Worm (Caenorhabditis elegans) whole organism, early embryonic: ENCODE measurements around the gene T15B7.8.

ENCODE experiments used
- B0310.2 ChIP-seq: sonication (generic microtip); optimal IDR thresholded peaks from 2 replicates; lab custom pipeline; 2016; ENCODE audit warnings: mild to moderate bottlenecking, missing genetic modification characterization, missing compliant biosample characterization
- F13C5.2 ChIP-seq: sonication (generic microtip); optimal IDR thresholded peaks from 2 replicates; lab custom pipeline; 2017; ENCODE audit warnings: mild to moderate bottlenecking, missing genetic modification characterization, inconsistent platforms, missing compliant biosample characterization
- ama-1 ChIP-seq: fragments of 150-350 bp; optimal IDR thresholded peaks from 2 replicates; lab custom pipeline; 2014
- ceh-13 ChIP-seq: fragments of 200-800 bp; sonication (Bioruptor generic); optimal IDR thresholded peaks from 2 replicates; lab custom pipeline; 2018; ENCODE audit warnings: mild to moderate bottlenecking, missing genetic modification characterization, missing compliant biosample characterization
- ets-7 ChIP-seq: sonication (generic microtip); optimal IDR thresholded peaks from 2 replicates; lab custom pipeline; 2016; ENCODE audit warnings: missing genotype, missing genetic modification characterization, missing compliant biosample characterization
- hmg-4 ChIP-seq: fragments of 200-800 bp; sonication (Bioruptor generic); optimal IDR thresholded peaks from 2 replicates; lab custom pipeline; 2018; ENCODE audit warnings: mild to moderate bottlenecking, missing genetic modification characterization, missing compliant biosample characterization
- hnd-1 ChIP-seq: sonication (generic microtip); optimal IDR thresholded peaks from 2 replicates; lab custom pipeline; 2016; ENCODE audit warnings: missing genetic modification characterization, missing compliant biosample characterization
- pes-1 ChIP-seq: fragments of 200-800 bp; sonication (Bioruptor generic); IDR thresholded peaks from 2 replicates; pipeline ENCODE4 v1.3.6; 2022; ENCODE audit warnings: missing genetic modification reagents, missing genetic modification characterization, missing compliant biosample characterization
- sea-1 ChIP-seq: fragments of 200-800 bp; sonication (Bioruptor generic); conservative IDR thresholded peaks from 2 replicates; pipeline ENCODE4 v1.3.6; 2022; ENCODE audit warnings: missing genetic modification characterization, missing compliant biosample characterization
- tbx-11 ChIP-seq: fragments of 200-800 bp; sonication (Bioruptor generic); IDR thresholded peaks from 2 replicates; pipeline ENCODE4 v1.3.6; 2022; ENCODE audit warnings: missing genetic modification characterization, missing compliant biosample characterization
- tbx-37 ChIP-seq: fragments of 200-800 bp; sonication (Bioruptor generic); conservative IDR thresholded peaks from 2 replicates; pipeline ENCODE4 v1.3.6; 2022; ENCODE audit warnings: missing genetic modification reagents, missing genetic modification characterization, missing compliant biosample characterization

- TF ChIP-seq ets-7 (tag; lab: Kevin White, UChicago) (no peak), ama-1 (lab: Kevin White, UChicago) (no peak), tbx-37 (GFP tag; lab: Robert Waterston, UW) (no peak), F13C5.2 (tag; lab: Kevin White, UChicago) (no peak), B0310.2 (tag; lab: Kevin White, UChicago) (no peak), tbx-11 (GFP tag; lab: Robert Waterston, UW) (no peak), ceh-13 (GFP tag; lab: Kevin White, UChicago) (no peak), pes-1 (GFP tag; lab: Robert Waterston, UW) (no peak), sea-1 (GFP tag; lab: Robert Waterston, UW) (no peak), hnd-1 (tag; lab: Kevin White, UChicago) (no peak), hmg-4 (no peak)
Measured at ce11 chrV:6813862-6814261, 7.7 kb upstream of the T15B7.8 start.
